Fruit fly (Drosophila melanogaster): Measurements from ENCODE around the gene CG5641.

DNA sequence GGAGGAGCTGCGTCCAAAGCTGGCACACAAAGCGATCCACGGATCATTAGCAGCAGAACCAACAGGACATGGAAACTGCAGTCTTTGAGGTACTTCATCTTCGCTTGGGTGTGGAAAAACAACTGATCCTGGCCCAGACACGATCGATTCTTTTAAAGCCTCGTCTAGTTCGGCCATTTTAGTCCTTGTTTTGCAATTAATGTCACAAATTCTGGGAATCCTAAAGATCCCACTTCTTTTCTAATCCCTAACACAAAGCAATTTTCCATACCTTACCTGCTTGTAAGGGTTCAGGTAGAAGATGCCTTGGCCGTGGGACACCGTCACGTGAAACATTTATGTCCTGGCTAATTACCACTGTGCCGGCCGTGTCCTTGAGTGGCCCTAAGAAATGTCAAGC, 46.5 kb downstream of the CG5641 start, which contains the start of gene CG10035:
- TF ChIP-seq ovo (GFP tag; optimal IDR thresholded peaks at IDR 0.05) (no peak), CG7101 (tag; optimal IDR thresholded peaks at IDR 0.05) (no peak), CG1620 (GFP tag; optimal IDR thresholded peaks at IDR 0.05) (no peak), CG11617 (GFP tag; optimal IDR thresholded peaks at IDR 0.05) (no peak), tj (GFP tag; optimal IDR thresholded peaks at IDR 0.05) (no peak), toe (GFP tag; optimal IDR thresholded peaks at IDR 0.05) (no peak), kay (GFP tag; ENCODE audit: borderline replicate concordance) (no peak)
